Worm (Caenorhabditis elegans) whole organism, mixed stage, embryonic: ENCODE results near the gene BE10.5.

ENCODE experiments used
- lin-32 ChIP-seq: fragments of 200-800 bp; sonication (Bioruptor generic); optimal IDR thresholded peaks from 2 replicates; lab custom pipeline; 2018; ENCODE audit warnings: mild to moderate bottlenecking, missing genetic modification characterization, missing compliant biosample characterization
- nhr-12 ChIP-seq: fragments of 150-350 bp; optimal IDR thresholded peaks from 2 replicates; lab custom pipeline; 2014; ENCODE audit warnings: missing biosample characterization, missing genetic modification characterization
- nhr-28 ChIP-seq: fragments of 150-350 bp; optimal IDR thresholded peaks from 2 replicates; lab custom pipeline; 2014; ENCODE audit warnings: missing biosample characterization, missing genetic modification characterization
- snpc-4 ChIP-seq: fragments of 150-350 bp; optimal IDR thresholded peaks from 2 replicates; lab custom pipeline; 2014; ENCODE audit warnings: missing biosample characterization, missing genetic modification characterization
- unc-120 ChIP-seq: sonication (generic microtip); optimal IDR thresholded peaks from 2 replicates; lab custom pipeline; 2017; ENCODE audit warnings: missing genetic modification characterization, missing compliant biosample characterization; ENCODE audit not compliant: poor library complexity, severe bottlenecking
- unc-39 ChIP-seq: fragments of 150-350 bp; optimal IDR thresholded peaks from 2 replicates; lab custom pipeline; 2014; ENCODE audit warnings: missing biosample characterization, missing genetic modification characterization

DNA sequence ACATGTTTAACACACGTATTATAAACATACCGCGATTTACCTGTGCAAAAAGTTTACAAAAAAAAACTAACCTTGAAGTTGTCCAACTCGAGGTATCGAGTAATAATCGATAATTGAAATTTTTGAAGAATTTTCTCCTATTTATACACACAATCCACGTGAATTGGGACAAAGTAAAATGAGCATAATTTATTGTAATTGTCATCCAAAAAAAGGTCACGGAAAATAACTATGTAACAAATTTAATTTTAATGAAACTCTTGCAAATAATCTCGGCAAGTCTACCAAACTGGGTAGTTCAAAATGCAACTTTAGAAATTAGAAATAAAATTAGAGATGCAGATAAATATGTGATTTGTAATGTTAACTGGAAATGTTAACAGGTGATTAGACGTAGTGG lies 48.8 kb upstream of the BE10.5 start, which contains the start of gene Y37D8A.5:
- TF ChIP-seq unc-120 (tag; lab: Kevin White, UChicago) (no peak), snpc-4 (tag; lab: Kevin White, UChicago) (no peak), unc-39 (no peak), lin-32 (GFP tag; lab: Kevin White, UChicago) (no peak), nhr-28 (no peak), nhr-12 (tag; lab: Kevin White, UChicago) (no peak)
